Fruit fly (Drosophila melanogaster) whole organism, embryonic: Measurements from ENCODE around the gene comm.

ENCODE experiments used
- Bgb ChIP-seq: fragments of 200-800 bp; sonication (Bioruptor generic); IDR thresholded peaks from 2 replicates; pipeline ENCODE4 v1.3.6; 2022; ENCODE audit warnings: missing biosample characterization, missing genetic modification characterization; ENCODE audit not compliant: partially characterized antibody
- CG1024 ChIP-seq: fragments of 200-800 bp; sonication (Bioruptor generic); IDR thresholded peaks from 2 replicates; pipeline ENCODE4 v1.3.6; 2022; ENCODE audit warnings: missing biosample characterization, missing genetic modification characterization
- CG10274 ChIP-seq: fragments of 200-800 bp; sonication (Bioruptor generic); optimal IDR thresholded peaks from 3 replicates; lab custom pipeline; 2017; ENCODE audit warnings: missing biosample characterization, mild to moderate bottlenecking, missing genetic modification characterization
- CG10366 ChIP-seq: fragments of 200-800 bp; sonication (Bioruptor generic); IDR thresholded peaks from 2 replicates; pipeline ENCODE4 v1.3.6; 2022; ENCODE audit warnings: missing biosample characterization, missing genetic modification characterization
- CG11085 ChIP-seq: fragments of 200-800 bp; sonication (Bioruptor generic); IDR thresholded peaks from 2 replicates; pipeline ENCODE4 v1.3.6; 2022; ENCODE audit warnings: missing biosample characterization, missing genetic modification characterization
- CG12155 ChIP-seq: fragments of 200-800 bp; sonication (Bioruptor generic); optimal IDR thresholded peaks from 3 replicates; lab custom pipeline; 2016; ENCODE audit warnings: missing biosample characterization, missing genetic modification characterization
- CG12659 ChIP-seq: fragments of 200-800 bp; sonication (Bioruptor generic); optimal IDR thresholded peaks from 3 replicates; lab custom pipeline; 2017; ENCODE audit warnings: mild to moderate bottlenecking, missing biosample characterization, missing genetic modification reagents, missing genetic modification characterization
- CG13296 ChIP-seq: fragments of 200-800 bp; sonication (Bioruptor generic); optimal IDR thresholded peaks from 3 replicates; lab custom pipeline; 2018; ENCODE audit warnings: missing biosample characterization, mild to moderate bottlenecking, missing genetic modification characterization
- CG13775 ChIP-seq: fragments of 200-800 bp; sonication (Bioruptor generic); optimal IDR thresholded peaks from 3 replicates; lab custom pipeline; 2017; ENCODE audit warnings: missing biosample characterization, mild to moderate bottlenecking, missing genetic modification characterization
- CG14014 ChIP-seq: fragments of 200-800 bp; sonication (Bioruptor generic); IDR thresholded peaks from 2 replicates; pipeline ENCODE4 v1.3.6; 2022; ENCODE audit warnings: missing biosample characterization, missing genetic modification characterization
- CG15479 ChIP-seq: fragments of 200-800 bp; sonication (Bioruptor generic); optimal IDR thresholded peaks from 3 replicates; lab custom pipeline; 2019; ENCODE audit warnings: missing biosample characterization, mild to moderate bottlenecking, missing genetic modification characterization, moderate library complexity
- CG1602 ChIP-seq: fragments of 200-800 bp; sonication (Bioruptor generic); optimal IDR thresholded peaks from 3 replicates; lab custom pipeline; 2016; ENCODE audit warnings: missing biosample characterization, missing genetic modification characterization
- CG17912 ChIP-seq: fragments of 200-800 bp; sonication (Bioruptor generic); optimal IDR thresholded peaks from 2 replicates; lab custom pipeline; 2018; ENCODE audit warnings: missing biosample characterization, mild to moderate bottlenecking, missing genetic modification characterization
- CG2199 ChIP-seq: fragments of 200-800 bp; sonication (Bioruptor generic); IDR thresholded peaks from 3 replicates; pipeline ENCODE4 v1.3.6; 2022; ENCODE audit warnings: missing biosample characterization, missing genetic modification characterization
- CG2678 ChIP-seq: fragments of 200-800 bp; sonication (Bioruptor generic); optimal IDR thresholded peaks from 3 replicates; lab custom pipeline; 2019; ENCODE audit warnings: missing biosample characterization, mild to moderate bottlenecking, missing genetic modification characterization, moderate library complexity
- CG31441 ChIP-seq: fragments of 200-800 bp; sonication (Bioruptor generic); IDR thresholded peaks from 2 replicates; pipeline ENCODE4 v1.3.6; 2022; ENCODE audit warnings: missing biosample characterization, missing genetic modification characterization
- CG6689 ChIP-seq: fragments of 200-800 bp; sonication (Bioruptor generic); IDR thresholded peaks from 2 replicates; pipeline ENCODE4 v1.3.6; 2022; ENCODE audit warnings: missing biosample characterization, missing genetic modification characterization
- CG6791 ChIP-seq: fragments of 200-800 bp; sonication (Bioruptor generic); IDR thresholded peaks from 3 replicates; pipeline ENCODE4 v1.3.6; 2022; ENCODE audit warnings: missing biosample characterization, missing genetic modification characterization; ENCODE audit not compliant: partially characterized antibody
- CG7372 ChIP-seq: fragments of 200-800 bp; sonication (Bioruptor generic); IDR thresholded peaks from 2 replicates; pipeline ENCODE4 v1.3.6; 2022; ENCODE audit warnings: missing biosample characterization, missing genetic modification characterization
- CHES-1-like ChIP-seq: fragments of 200-800 bp; sonication (Bioruptor generic); optimal IDR thresholded peaks from 2 replicates; lab custom pipeline; 2016; ENCODE audit warnings: missing biosample characterization, missing genetic modification characterization
- Dip2 ChIP-seq: fragments of 200-800 bp; sonication (Bioruptor generic); IDR thresholded peaks from 2 replicates; pipeline ENCODE4 v1.3.6; 2022; ENCODE audit warnings: missing biosample characterization, missing genetic modification characterization
- E2f2 ChIP-seq: fragments of 200-800 bp; sonication (Bioruptor generic); IDR thresholded peaks from 2 replicates; pipeline ENCODE4 v1.3.6; 2022; ENCODE audit warnings: missing biosample characterization, missing genetic modification characterization
- H2.0 ChIP-seq: fragments of 200-800 bp; sonication (Bioruptor generic); IDR thresholded peaks from 2 replicates; pipeline ENCODE4 v1.3.6; 2022; ENCODE audit warnings: missing biosample characterization, missing genetic modification characterization
- Hand ChIP-seq: fragments of 200-800 bp; sonication (Bioruptor generic); optimal IDR thresholded peaks from 2 replicates; lab custom pipeline; 2017; ENCODE audit warnings: mild to moderate bottlenecking, missing biosample characterization, missing genetic modification reagents, missing genetic modification characterization
- Hr51 ChIP-seq, 2 experiments: fragments of 200-800 bp; sonication (Bioruptor generic); optimal IDR thresholded peaks; 2 replicates in 1 of 2; 3 replicates in 1 of 2; lab custom pipeline; 2016 to 2018; ENCODE audit warnings: missing biosample characterization in 2 of 2, missing genetic modification characterization in 2 of 2, mild to moderate bottlenecking in 1 of 2, moderate library complexity in 1 of 2
- MTF-1 ChIP-seq: fragments of 200-800 bp; sonication (Bioruptor generic); optimal IDR thresholded peaks from 2 replicates; lab custom pipeline; 2018; ENCODE audit warnings: missing biosample characterization, mild to moderate bottlenecking, missing genetic modification characterization, borderline replicate concordance
- NK7.1 ChIP-seq: fragments of 200-800 bp; sonication (Bioruptor generic); optimal IDR thresholded peaks from 3 replicates; lab custom pipeline; 2016; ENCODE audit warnings: missing biosample characterization, missing genetic modification characterization
- Tbp ChIP-seq: fragments of >200 bp; optimal IDR thresholded peaks from 2 replicates; lab custom pipeline; 2018; ENCODE audit warnings: missing biosample characterization, missing genetic modification characterization
- Usf ChIP-seq: fragments of 200-800 bp; sonication (Bioruptor generic); optimal IDR thresholded peaks from 2 replicates; lab custom pipeline; 2017; ENCODE audit warnings: missing genotype, missing biosample characterization, missing genetic modification characterization
- ab ChIP-seq: fragments of 200-800 bp; sonication (Bioruptor generic); optimal IDR thresholded peaks from 2 replicates; lab custom pipeline; 2016; ENCODE audit warnings: missing biosample characterization, missing genetic modification characterization
- cas ChIP-seq: fragments of 200-800 bp; sonication (Bioruptor generic); IDR thresholded peaks from 2 replicates; pipeline ENCODE4 v1.3.6; 2022; ENCODE audit warnings: missing biosample characterization, missing genetic modification characterization
- chinmo ChIP-seq: fragments of 200-800 bp; sonication (Bioruptor generic); IDR thresholded peaks from 4 replicates; pipeline ENCODE4 v1.3.6; 2022; ENCODE audit warnings: missing biosample characterization, missing genetic modification characterization; ENCODE audit not compliant: partially characterized antibody
- crc ChIP-seq: fragments of 200-800 bp; sonication (Bioruptor generic); optimal IDR thresholded peaks from 2 replicates; lab custom pipeline; 2016; ENCODE audit warnings: missing biosample characterization, missing genetic modification characterization
- dpn ChIP-seq, 2 experiments: fragments of 200-800 bp; sonication (Bioruptor generic); optimal IDR thresholded peaks; 3 replicates each; lab custom pipeline; 2016; ENCODE audit warnings: missing biosample characterization in 2 of 2, missing genetic modification characterization in 2 of 2
- gcm2 ChIP-seq: fragments of 200-800 bp; sonication (Bioruptor generic); optimal IDR thresholded peaks from 2 replicates; lab custom pipeline; 2016; ENCODE audit warnings: missing biosample characterization, missing genetic modification characterization
- grau ChIP-seq: fragments of 200-800 bp; optimal IDR thresholded peaks from 3 replicates; lab custom pipeline; 2019; ENCODE audit warnings: missing biosample characterization, mild to moderate bottlenecking, missing genetic modification characterization, moderate library complexity
- gro ChIP-seq: fragments of 200-800 bp; sonication (Bioruptor generic); optimal IDR thresholded peaks from 2 replicates; lab custom pipeline; 2016; ENCODE audit warnings: missing biosample characterization, missing genetic modification characterization
- hth ChIP-seq: fragments of >200 bp; optimal IDR thresholded peaks from 2 replicates; lab custom pipeline; 2017; ENCODE audit warnings: inconsistent platforms
- lbe ChIP-seq: fragments of 200-800 bp; sonication (Bioruptor generic); optimal IDR thresholded peaks from 2 replicates; lab custom pipeline; 2016; ENCODE audit warnings: missing biosample characterization, mild to moderate bottlenecking, missing genetic modification characterization
- nerfin-1 ChIP-seq: fragments of 200-800 bp; sonication (Bioruptor generic); optimal IDR thresholded peaks from 3 replicates; lab custom pipeline; 2019; ENCODE audit warnings: missing biosample characterization, mild to moderate bottlenecking, missing genetic modification characterization, moderate library complexity
- onecut ChIP-seq: fragments of 200-800 bp; sonication (Bioruptor generic); IDR thresholded peaks from 2 replicates; pipeline ENCODE4 v1.3.6; 2022; ENCODE audit warnings: missing biosample characterization, missing genetic modification characterization
- pho ChIP-seq: fragments of 200-800 bp; sonication (Bioruptor generic); optimal IDR thresholded peaks from 2 replicates; lab custom pipeline; 2016; ENCODE audit warnings: missing biosample characterization, missing genetic modification characterization
- ro ChIP-seq: fragments of 200-800 bp; sonication (Bioruptor generic); IDR thresholded peaks from 2 replicates; pipeline ENCODE4 v1.3.6; 2022; ENCODE audit warnings: missing biosample characterization, missing genetic modification characterization
- run ChIP-seq: fragments of 200-800 bp; sonication (Bioruptor generic); optimal IDR thresholded peaks from 3 replicates; lab custom pipeline; 2018; ENCODE audit warnings: missing biosample characterization, mild to moderate bottlenecking, missing genetic modification characterization
- schlank ChIP-seq: fragments of 200-800 bp; sonication (Bioruptor generic); optimal IDR thresholded peaks from 2 replicates; lab custom pipeline; 2018; ENCODE audit warnings: missing biosample characterization, mild to moderate bottlenecking, missing genetic modification characterization
- sim ChIP-seq: fragments of 200-800 bp; sonication (Bioruptor generic); IDR thresholded peaks from 2 replicates; pipeline ENCODE4 v1.3.6; 2022; ENCODE audit warnings: missing biosample characterization, missing genetic modification characterization
- so ChIP-seq: fragments of 200-800 bp; sonication (Bioruptor generic); IDR thresholded peaks from 3 replicates; pipeline ENCODE4 v1.3.6; 2022; ENCODE audit warnings: missing biosample characterization, missing genetic modification characterization
- sob ChIP-seq: fragments of 200-800 bp; sonication (Bioruptor generic); IDR thresholded peaks from 2 replicates; pipeline ENCODE4 v1.3.6; 2022; ENCODE audit warnings: missing biosample characterization, missing genetic modification characterization
- sug ChIP-seq: fragments of 200-800 bp; optimal IDR thresholded peaks from 2 replicates; lab custom pipeline; 2019; ENCODE audit warnings: missing biosample characterization, mild to moderate bottlenecking, missing genetic modification characterization, moderate library complexity
- tap ChIP-seq: fragments of 200-800 bp; optimal IDR thresholded peaks from 3 replicates; lab custom pipeline; 2019; ENCODE audit warnings: missing biosample characterization, mild to moderate bottlenecking, missing genetic modification characterization, moderate library complexity
- wdn ChIP-seq: fragments of 200-800 bp; sonication (Bioruptor generic); IDR thresholded peaks from 2 replicates; pipeline ENCODE4 v1.3.6; 2022; ENCODE audit warnings: missing biosample characterization, missing genetic modification characterization
- z ChIP-seq: fragments of 200-800 bp; sonication (Bioruptor generic); IDR thresholded peaks from 3 replicates; pipeline ENCODE4 v1.3.6; 2022; ENCODE audit warnings: missing biosample characterization, missing genetic modification characterization

Gene comm

DNA sequence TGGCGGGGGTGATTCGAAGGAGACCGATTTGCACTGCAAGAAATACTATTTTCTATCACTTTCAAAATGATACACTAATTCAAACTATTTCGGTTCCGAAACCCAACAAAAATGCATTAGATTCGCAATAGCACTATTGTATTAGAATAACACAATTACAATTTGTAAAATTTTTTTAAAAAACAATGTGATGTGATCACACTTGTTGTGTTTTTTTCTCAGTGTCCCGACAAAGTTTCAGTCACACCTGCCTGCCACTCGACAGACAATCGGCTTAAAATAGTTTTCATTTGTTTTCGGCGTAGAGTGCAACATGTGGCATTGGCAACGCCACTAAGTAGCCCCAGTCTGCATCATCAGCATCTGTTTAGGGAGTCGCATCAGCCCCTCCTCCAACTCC is 53.1 kb downstream of the comm start (continued):
- TF ChIP-seq CG13296 (GFP tag; lab: Kevin White, UChicago) (no peak), CG12659 (GFP tag; lab: Kevin White, UChicago) (peak; percentile 25), Tbp (GFP tag; lab: Kevin White, UChicago) (no peak), sim (peak; percentile 59), NK7.1 (peak; percentile 5), CG12155 (GFP tag; lab: Kevin White, UChicago) (peak; percentile 29), CHES-1-like (GFP tag; lab: Kevin White, UChicago) (peak; percentile 30), MTF-1 (GFP tag; lab: Kevin White, UChicago) (peak; percentile 29), cas (GFP tag; lab: Robert Waterston, UW) (no peak), CG1602 (GFP tag; lab: Kevin White, UChicago) (peak; percentile 76), nerfin-1 (peak; percentile 66), CG2199 (GFP tag; lab: Robert Waterston, UW) (no peak), CG14014 (no peak), z (GFP tag; lab: Robert Waterston, UW) (0 out of 3 replicates have a peak, but pooled peaks have one; percentile 25), tap (tag; lab: Kevin White, UChicago) (peak; percentile 39), gcm2 (GFP tag; lab: Kevin White, UChicago) (no peak), gro (GFP tag; lab: Kevin White, UChicago) (no peak), dpn (GFP tag; optimal IDR thresholded peaks at IDR 0.05; lab: Kevin White, UChicago) (peak; percentile 48 to 53), Dip2 (no peak), CG17912 (GFP tag; lab: Kevin White, UChicago) (no peak), hth (no peak), CG10366 (GFP tag; lab: Robert Waterston, UW) (peak; percentile 32; the same call in 1 of the 2 replicates), CG31441 (GFP tag; lab: Robert Waterston, UW) (peak; percentile 82), H2.0 (GFP tag; lab: Robert Waterston, UW) (peak; percentile 30; the same call in 1 of the 2 replicates), CG6791 (no peak), pho (no peak), so (GFP tag; lab: Robert Waterston, UW) (peak; percentile 62; the same call in 1 of the 3 replicates), CG7372 (GFP tag; lab: Robert Waterston, UW) (0 out of 2 replicates have a peak, but pooled peaks have one; percentile 21), E2f2 (GFP tag; lab: Robert Waterston, UW) (no peak), chinmo (GFP tag; lab: Robert Waterston, UW) (no peak), run (tag; lab: Kevin White, UChicago) (no peak), CG13775 (peak; percentile 66), lbe (GFP tag; lab: Kevin White, UChicago) (no peak), CG15479 (GFP tag; lab: Kevin White, UChicago) (no peak), Hr51 (GFP tag; optimal IDR thresholded peaks at IDR 0.05; lab: Kevin White, UChicago) (peak in 1 of 2 experiments; percentile 6), Bgb (GFP tag; lab: Robert Waterston, UW) (no peak), Usf (GFP tag; lab: Kevin White, UChicago) (peak; percentile 62), wdn (GFP tag; lab: Robert Waterston, UW) (no peak), CG2678 (tag; lab: Kevin White, UChicago) (peak; percentile 68), CG11085 (GFP tag; lab: Robert Waterston, UW) (no peak), ro (no peak), grau (tag; lab: Kevin White, UChicago) (peak; percentile 70), crc (GFP tag; lab: Kevin White, UChicago) (peak; percentile 18), sug (tag; lab: Kevin White, UChicago) (no peak), ab (GFP tag; lab: Kevin White, UChicago) (no peak), CG6689 (GFP tag; lab: Robert Waterston, UW) (peak; percentile 73), CG1024 (peak; percentile 42), sob (no peak), Hand (no peak), CG10274 (GFP tag; lab: Kevin White, UChicago) (no peak), schlank (tag; lab: Kevin White, UChicago) (no peak), onecut (GFP tag; lab: Robert Waterston, UW) (0 out of 2 replicates have a peak, but pooled peaks have one; percentile 22)
